Worm (Caenorhabditis elegans) whole organism, mixed stage, embryonic: ENCODE results near the gene sshk-1.

Experiments
- M03D4.4 ChIP-seq: sonication (generic microtip); optimal IDR thresholded peaks from 2 replicates; lab custom pipeline; 2017; ENCODE audit warnings: mild to moderate bottlenecking, missing genetic modification characterization, missing compliant biosample characterization
- bed-3 ChIP-seq: fragments of 200-800 bp; sonication (Bioruptor generic); optimal IDR thresholded peaks from 3 replicates; lab custom pipeline; 2018; ENCODE audit warnings: mild to moderate bottlenecking, missing genetic modification characterization, moderate library complexity, missing compliant biosample characterization
- blmp-1 ChIP-seq: fragments of 150-350 bp; optimal IDR thresholded peaks from 2 replicates; lab custom pipeline; 2014; ENCODE audit warnings: missing biosample characterization, missing genetic modification characterization
- ceh-39 ChIP-seq: fragments of 150-350 bp; optimal IDR thresholded peaks from 2 replicates; lab custom pipeline; 2014; ENCODE audit warnings: missing biosample characterization, missing genetic modification characterization
- ceh-43 ChIP-seq: fragments of 200-800 bp; sonication (Bioruptor generic); optimal IDR thresholded peaks from 2 replicates; lab custom pipeline; 2018; ENCODE audit warnings: mild to moderate bottlenecking, missing genetic modification characterization, moderate library complexity, missing compliant biosample characterization
- ceh-83 ChIP-seq: fragments of 200-800 bp; sonication (Bioruptor generic); optimal IDR thresholded peaks from 2 replicates; lab custom pipeline; 2018; ENCODE audit warnings: mild to moderate bottlenecking, missing genetic modification characterization, missing compliant biosample characterization
- ces-1 ChIP-seq: fragments of 150-350 bp; optimal IDR thresholded peaks from 2 replicates; lab custom pipeline; 2014; ENCODE audit warnings: missing biosample characterization, missing genetic modification reagents, missing genetic modification characterization
- drap-1 ChIP-seq: fragments of 200-800 bp; sonication (Bioruptor generic); optimal IDR thresholded peaks from 3 replicates; lab custom pipeline; 2018; ENCODE audit warnings: mild to moderate bottlenecking, missing genetic modification characterization, missing compliant biosample characterization
- elt-1 ChIP-seq: sonication (generic microtip); optimal IDR thresholded peaks from 2 replicates; lab custom pipeline; 2017; ENCODE audit warnings: missing genetic modification characterization, mild to moderate bottlenecking, missing compliant biosample characterization, antibody characterized with exemption, moderate library complexity, borderline replicate concordance; ENCODE audit not compliant: insufficient read depth
- elt-3 ChIP-seq: fragments of 150-350 bp; optimal IDR thresholded peaks from 2 replicates; lab custom pipeline; 2014; ENCODE audit warnings: missing biosample characterization, missing genetic modification characterization
- flh-1 ChIP-seq: fragments of 200-800 bp; sonication (Bioruptor generic); optimal IDR thresholded peaks from 2 replicates; lab custom pipeline; 2018; ENCODE audit warnings: mild to moderate bottlenecking, missing genetic modification characterization, moderate library complexity, missing compliant biosample characterization
- ham-2 ChIP-seq: fragments of 200-800 bp; sonication (Bioruptor generic); optimal IDR thresholded peaks from 2 replicates; lab custom pipeline; 2018; ENCODE audit warnings: mild to moderate bottlenecking, missing genetic modification characterization, missing compliant biosample characterization
- lin-13 ChIP-seq: fragments of 150-350 bp; optimal IDR thresholded peaks from 2 replicates; lab custom pipeline; 2014; ENCODE audit warnings: missing biosample characterization, missing genetic modification characterization
- lin-32 ChIP-seq: fragments of 200-800 bp; sonication (Bioruptor generic); optimal IDR thresholded peaks from 2 replicates; lab custom pipeline; 2018; ENCODE audit warnings: mild to moderate bottlenecking, missing genetic modification characterization, missing compliant biosample characterization
- lsy-2 ChIP-seq: fragments of 150-350 bp; optimal IDR thresholded peaks from 2 replicates; lab custom pipeline; 2014; ENCODE audit warnings: missing biosample characterization, missing genetic modification characterization
- mep-1 ChIP-seq: fragments of 150-350 bp; optimal IDR thresholded peaks from 2 replicates; lab custom pipeline; 2017; ENCODE audit warnings: missing biosample characterization, missing genetic modification reagents, missing genetic modification characterization, inconsistent platforms
- mls-2 ChIP-seq: sonication (generic microtip); optimal IDR thresholded peaks from 2 replicates; lab custom pipeline; 2016; ENCODE audit warnings: mild to moderate bottlenecking, missing genetic modification characterization, moderate library complexity, missing compliant biosample characterization
- nhr-12 ChIP-seq: fragments of 150-350 bp; optimal IDR thresholded peaks from 2 replicates; lab custom pipeline; 2014; ENCODE audit warnings: missing biosample characterization, missing genetic modification characterization
- nhr-2 ChIP-seq: fragments of 150-350 bp; optimal IDR thresholded peaks from 2 replicates; lab custom pipeline; 2014; ENCODE audit warnings: missing biosample characterization, missing genetic modification characterization
- nhr-237 ChIP-seq: fragments of 150-350 bp; optimal IDR thresholded peaks from 2 replicates; lab custom pipeline; 2014; ENCODE audit warnings: missing biosample characterization, missing genetic modification characterization
- nhr-28 ChIP-seq: fragments of 150-350 bp; optimal IDR thresholded peaks from 2 replicates; lab custom pipeline; 2014; ENCODE audit warnings: missing biosample characterization, missing genetic modification characterization
- nhr-76 ChIP-seq: sonication (generic microtip); optimal IDR thresholded peaks from 2 replicates; lab custom pipeline; 2017; ENCODE audit warnings: missing biosample characterization, missing genetic modification characterization
- pha-4 ChIP-seq: fragments of 150-350 bp; optimal IDR thresholded peaks from 2 replicates; lab custom pipeline; 2018; ENCODE audit warnings: missing biosample characterization, missing genetic modification reagents, missing genetic modification characterization
- sem-2 ChIP-seq: fragments of 200-800 bp; sonication (Bioruptor generic); optimal IDR thresholded peaks from 2 replicates; lab custom pipeline; 2018; ENCODE audit warnings: mild to moderate bottlenecking, missing genetic modification characterization, missing compliant biosample characterization
- snpc-4 ChIP-seq: fragments of 150-350 bp; optimal IDR thresholded peaks from 2 replicates; lab custom pipeline; 2014; ENCODE audit warnings: missing biosample characterization, missing genetic modification characterization
- sptf-1 ChIP-seq: sonication (generic microtip); optimal IDR thresholded peaks from 2 replicates; lab custom pipeline; 2017; ENCODE audit warnings: mild to moderate bottlenecking, missing genetic modification characterization, moderate library complexity, missing compliant biosample characterization
- tbx-8 ChIP-seq: fragments of 200-800 bp; sonication (Bioruptor generic); optimal IDR thresholded peaks from 2 replicates; lab custom pipeline; 2018; ENCODE audit warnings: mild to moderate bottlenecking, missing genetic modification characterization, moderate library complexity, missing compliant biosample characterization
- unc-39 ChIP-seq: fragments of 150-350 bp; optimal IDR thresholded peaks from 2 replicates; lab custom pipeline; 2014; ENCODE audit warnings: missing biosample characterization, missing genetic modification characterization
- unc-62 ChIP-seq: fragments of 150-350 bp; optimal IDR thresholded peaks from 2 replicates; lab custom pipeline; 2014; ENCODE audit warnings: missing biosample characterization, missing genetic modification reagents, missing genetic modification characterization
- zip-8 ChIP-seq: fragments of 150-350 bp; optimal IDR thresholded peaks from 2 replicates; lab custom pipeline; 2014; ENCODE audit warnings: missing biosample characterization, missing genetic modification characterization
- ztf-11 ChIP-seq: fragments of 150-350 bp; optimal IDR thresholded peaks from 2 replicates; lab custom pipeline; 2014; ENCODE audit warnings: missing biosample characterization, missing genetic modification characterization

The sshk-1 gene

DNA sequence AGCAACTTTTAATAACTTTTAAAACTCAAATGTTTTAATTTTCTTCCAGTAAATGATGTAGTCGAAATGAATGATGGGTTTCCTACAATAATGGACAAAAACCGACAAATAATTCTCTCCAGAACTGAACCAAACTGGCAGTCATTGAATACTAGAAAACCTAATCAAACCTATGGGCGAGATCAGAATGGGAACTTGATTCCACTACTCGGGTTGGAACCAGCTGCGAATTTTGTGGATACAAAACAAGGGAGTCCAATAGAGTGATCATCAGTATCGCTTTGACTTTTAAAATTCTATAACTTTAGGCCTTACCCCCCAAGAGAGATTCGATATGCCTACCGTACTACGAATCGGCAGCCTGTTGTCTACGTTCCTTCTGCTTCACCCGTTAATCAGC is 10.7 kb downstream of the sshk-1 start:
- TF ChIP-seq nhr-2 (tag; lab: Kevin White, UChicago), result no peak

DNA sequence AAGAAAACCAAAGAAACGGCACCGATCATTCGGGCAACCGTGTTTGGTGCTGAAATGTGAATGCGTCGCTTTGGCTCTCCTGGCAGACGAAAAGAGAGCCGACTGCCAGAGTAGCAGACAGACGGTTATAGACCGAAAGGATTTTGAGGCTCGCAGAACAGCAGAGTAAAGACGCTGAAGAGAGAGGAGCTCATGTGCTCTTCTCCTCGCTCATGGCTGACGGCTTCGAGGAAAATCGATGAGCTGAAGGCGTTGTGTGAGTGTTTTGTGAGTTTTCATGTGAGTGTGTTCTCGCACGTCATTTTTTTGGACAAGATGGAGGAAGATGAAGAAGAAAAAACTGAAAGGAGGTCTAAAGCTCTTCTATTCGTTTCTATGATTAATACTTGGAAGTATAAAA is 12.9 kb downstream of the sshk-1 start, which contains the start of gene sbt-1:
TSS of gene sbt-1 (minus strand) at position 62 of the 400 bp plus-strand sequence.
- TF ChIP-seq ham-2 (no peak), bed-3 (GFP tag; lab: Kevin White, UChicago) (no peak), nhr-28 (no peak), lsy-2 (tag; lab: Kevin White, UChicago) (no peak), ces-1 (GFP tag; lab: Kevin White, UChicago) (peak; percentile 70), mep-1 (tag; lab: Kevin White, UChicago) (peak; percentile 5)
- TF ChIP-seq, all 35 proteins: peak for 2

DNA sequence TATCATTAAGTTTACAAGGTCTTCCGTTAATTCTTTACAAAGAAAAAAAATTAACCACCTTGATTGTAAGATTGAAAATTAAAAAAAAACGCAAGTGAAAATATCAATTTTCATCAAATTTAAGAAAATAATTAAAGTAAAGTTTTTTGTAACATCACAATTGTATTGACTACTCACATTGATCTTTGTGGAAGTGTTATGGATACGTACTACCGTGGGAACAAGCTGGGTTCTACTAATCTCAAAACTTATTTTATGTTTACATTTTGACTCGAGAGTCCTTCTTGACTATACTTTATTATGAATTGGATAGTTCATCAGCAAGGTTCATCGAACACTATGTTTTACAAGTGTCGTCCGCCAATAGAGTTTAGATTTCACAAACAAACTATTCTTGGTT is 13.6 kb downstream of the sshk-1 start, which contains the start of gene num-1:
TSS of gene num-1 (plus strand) at position 301 of the 400 bp plus-strand sequence.
- no peak for TF ChIP-seq lin-32 (GFP tag; lab: Kevin White, UChicago)
- no peak for TF ChIP-seq mep-1 (tag; lab: Kevin White, UChicago)
- TF ChIP-seq snpc-4 (tag; lab: Kevin White, UChicago), result no peak
- no peak for TF ChIP-seq nhr-2 (tag; lab: Kevin White, UChicago)
- no peak for TF ChIP-seq elt-3 (tag; lab: Kevin White, UChicago)
- no peak for TF ChIP-seq mls-2 (tag; lab: Kevin White, UChicago)
- TF ChIP-seq ceh-43 (GFP tag; lab: Kevin White, UChicago), result no peak
- no peak for TF ChIP-seq elt-1
- TF ChIP-seq nhr-76 (tag; lab: Kevin White, UChicago), result no peak
- TF ChIP-seq M03D4.4 (tag; lab: Kevin White, UChicago), result no peak
- TF ChIP-seq tbx-8 (GFP tag; lab: Kevin White, UChicago), result no peak
- TF ChIP-seq unc-39 (tag; lab: Kevin White, UChicago), result no peak
- no peak for TF ChIP-seq nhr-12 (tag; lab: Kevin White, UChicago)
- no peak for TF ChIP-seq flh-1 (GFP tag; lab: Kevin White, UChicago)
- TF ChIP-seq drap-1, result no peak

DNA sequence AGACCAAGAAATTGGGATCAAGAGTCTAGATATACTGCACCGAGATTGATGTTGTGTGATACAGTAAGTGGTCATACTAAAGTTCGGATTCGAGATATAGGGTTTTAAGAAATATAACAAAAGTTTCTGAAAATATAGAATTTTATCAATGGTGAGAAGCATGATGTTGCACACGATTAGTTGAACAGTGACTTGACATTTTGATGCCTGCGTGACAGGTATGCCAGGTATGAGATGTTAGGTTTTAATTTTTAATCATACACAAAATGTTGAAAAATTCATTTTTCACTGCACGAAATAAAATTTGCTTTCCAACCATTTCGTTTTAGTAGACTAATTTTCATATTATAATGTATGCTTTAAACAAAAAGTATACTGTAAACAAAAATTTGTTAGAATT is 14.5 kb downstream of the sshk-1 start:
- TF ChIP-seq unc-62 (GFP tag; lab: Kevin White, UChicago) (no peak), blmp-1 (tag; lab: Kevin White, UChicago) (no peak), tbx-8 (GFP tag; lab: Kevin White, UChicago) (no peak), lsy-2 (tag; lab: Kevin White, UChicago) (no peak), zip-8 (tag; lab: Kevin White, UChicago) (no peak), mep-1 (tag; lab: Kevin White, UChicago) (no peak), elt-1 (no peak), nhr-12 (tag; lab: Kevin White, UChicago) (no peak), nhr-237 (tag; lab: Kevin White, UChicago) (no peak)

DNA sequence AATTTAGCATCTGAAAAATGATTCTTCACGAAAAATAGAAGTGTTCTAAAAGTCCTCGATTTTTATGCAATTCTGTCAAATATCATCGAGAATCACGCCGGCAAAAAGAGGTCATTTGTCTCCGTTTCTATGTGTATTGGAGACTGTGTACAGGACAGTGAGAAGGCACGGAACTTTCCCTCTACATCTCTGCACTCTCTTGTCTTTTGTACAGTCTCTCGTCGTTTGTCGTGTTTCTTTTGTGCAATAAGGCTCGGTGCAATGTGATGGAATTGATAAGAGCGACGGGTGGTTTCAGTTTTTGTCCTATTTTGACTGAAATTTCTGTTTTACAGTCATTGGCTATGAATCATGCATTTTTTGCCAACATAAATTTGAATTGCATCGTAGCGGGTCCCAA is 15.9 kb downstream of the sshk-1 start:
- TF ChIP-seq ham-2, result no peak
- no peak for TF ChIP-seq lin-13 (tag; lab: Kevin White, UChicago)
- TF ChIP-seq pha-4 (tag; lab: Kevin White, UChicago), result peak; percentile 45

DNA sequence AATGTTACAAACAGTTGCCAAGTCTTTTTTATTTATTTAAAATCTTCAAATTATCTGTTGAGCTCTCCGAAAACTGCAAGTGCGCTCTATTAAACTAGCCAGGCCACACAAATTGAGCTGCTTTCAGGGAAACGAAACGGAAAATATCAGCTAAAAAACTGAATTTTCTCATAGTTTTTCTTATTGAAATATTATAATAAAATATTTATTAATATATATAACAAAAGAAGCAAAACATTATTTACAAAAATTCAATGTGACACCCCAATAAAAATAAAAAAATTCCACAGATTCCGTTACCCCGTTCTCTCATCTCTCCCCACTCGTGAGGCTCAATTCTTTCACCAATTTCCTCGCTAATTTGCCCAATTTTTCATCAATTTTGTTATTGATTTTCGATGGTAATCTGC is 16.6 kb downstream of the sshk-1 start:
- TF ChIP-seq ceh-39 (tag; lab: Kevin White, UChicago), result no peak
- TF ChIP-seq lin-13 (tag; lab: Kevin White, UChicago), result peak; percentile 7
- no peak for TF ChIP-seq ztf-11 (tag; lab: Kevin White, UChicago)
- TF ChIP-seq flh-1 (GFP tag; lab: Kevin White, UChicago), result no peak
- no peak for TF ChIP-seq ceh-83 (GFP tag; lab: Kevin White, UChicago)
- no peak for TF ChIP-seq ceh-43 (GFP tag; lab: Kevin White, UChicago)
- no peak for TF ChIP-seq unc-62 (GFP tag; lab: Kevin White, UChicago)
- TF ChIP-seq sem-2 (GFP tag; lab: Kevin White, UChicago), result no peak
- TF ChIP-seq mep-1 (tag; lab: Kevin White, UChicago), result peak; percentile 52
- no peak for TF ChIP-seq elt-1
- peak; percentile 63 for TF ChIP-seq sptf-1
- no peak for TF ChIP-seq unc-39 (tag; lab: Kevin White, UChicago)
- peak; percentile 15 for TF ChIP-seq bed-3 (GFP tag; lab: Kevin White, UChicago)
- TF ChIP-seq M03D4.4 (tag; lab: Kevin White, UChicago), result no peak
- peak; percentile 90 for TF ChIP-seq ces-1 (GFP tag; lab: Kevin White, UChicago)
